Fruit fly (Drosophila melanogaster) whole organism, embryonic: ENCODE data around the gene Atat.
A peak's percentile ranks its signal among the peaks of the same experiment; 100 is the strongest.

Experiments
- Asciz ChIP-seq: fragments of 200-800 bp; sonication (Bioruptor generic); optimal IDR thresholded peaks from 2 replicates; lab custom pipeline; 2017; ENCODE audit warnings: missing biosample characterization, mild to moderate bottlenecking, missing genetic modification characterization, missing genetic modification reagents
- BEAF-32 ChIP-seq: fragments of 200-800 bp; sonication (Bioruptor generic); optimal IDR thresholded peaks from 3 replicates; lab custom pipeline; 2017; ENCODE audit warnings: missing biosample characterization, missing genetic modification characterization, mild to moderate bottlenecking, moderate library complexity, missing genetic modification reagents
- CG1024 ChIP-seq: fragments of 200-800 bp; sonication (Bioruptor generic); IDR thresholded peaks from 2 replicates; pipeline ENCODE4 v1.3.6; 2022; ENCODE audit warnings: missing biosample characterization, missing genetic modification characterization
- CG10321 ChIP-seq: fragments of 200-800 bp; sonication (Bioruptor generic); IDR thresholded peaks from 2 replicates; pipeline ENCODE4 v1.3.6; 2022; ENCODE audit warnings: missing biosample characterization, missing genetic modification characterization
- CG10543 ChIP-seq: fragments of 200-800 bp; sonication (Bioruptor generic); optimal IDR thresholded peaks from 3 replicates; lab custom pipeline; 2017; ENCODE audit warnings: missing biosample characterization, mild to moderate bottlenecking, missing genetic modification characterization, moderate library complexity
- CG11247 ChIP-seq: fragments of 200-800 bp; sonication (Bioruptor generic); IDR thresholded peaks from 2 replicates; pipeline ENCODE4 v1.3.6; 2022; ENCODE audit warnings: missing biosample characterization, missing genetic modification characterization
- CG12155 ChIP-seq: fragments of 200-800 bp; sonication (Bioruptor generic); optimal IDR thresholded peaks from 3 replicates; lab custom pipeline; 2016; ENCODE audit warnings: missing biosample characterization, missing genetic modification characterization
- CG12236 ChIP-seq: fragments of 200-800 bp; sonication (Bioruptor generic); optimal IDR thresholded peaks from 2 replicates; lab custom pipeline; 2016; ENCODE audit warnings: missing biosample characterization, missing genetic modification characterization
- CG12744 ChIP-seq: fragments of 200-800 bp; sonication (Bioruptor generic); optimal IDR thresholded peaks from 2 replicates; lab custom pipeline; 2016; ENCODE audit warnings: missing biosample characterization, missing genetic modification characterization
- CG13894 ChIP-seq: fragments of 200-800 bp; sonication (Bioruptor generic); optimal IDR thresholded peaks from 3 replicates; lab custom pipeline; 2018; ENCODE audit warnings: missing biosample characterization, mild to moderate bottlenecking, missing genetic modification characterization, moderate library complexity
- CG14014 ChIP-seq: fragments of 200-800 bp; sonication (Bioruptor generic); IDR thresholded peaks from 2 replicates; pipeline ENCODE4 v1.3.6; 2022; ENCODE audit warnings: missing biosample characterization, missing genetic modification characterization
- CG1603 ChIP-seq: fragments of 200-800 bp; sonication (Bioruptor generic); optimal IDR thresholded peaks from 2 replicates; lab custom pipeline; 2019; ENCODE audit warnings: missing biosample characterization, mild to moderate bottlenecking, missing genetic modification characterization, moderate library complexity
- CG17361 ChIP-seq: fragments of 200-800 bp; sonication (Bioruptor generic); IDR thresholded peaks from 3 replicates; pipeline ENCODE4 v1.3.6; 2022; ENCODE audit warnings: missing biosample characterization, missing genetic modification characterization
- CG18764 ChIP-seq: fragments of 200-800 bp; sonication (Bioruptor generic); optimal IDR thresholded peaks from 3 replicates; lab custom pipeline; 2016; ENCODE audit warnings: missing biosample characterization, missing genetic modification characterization
- CG3065 ChIP-seq: fragments of 200-800 bp; sonication (Bioruptor generic); optimal IDR thresholded peaks from 2 replicates; lab custom pipeline; 2016; ENCODE audit warnings: missing biosample characterization, missing genetic modification characterization
- CG32772 ChIP-seq: fragments of 200-800 bp; sonication (Bioruptor generic); IDR thresholded peaks from 2 replicates; pipeline ENCODE4 v1.3.6; 2022; ENCODE audit warnings: missing biosample characterization, missing genetic modification characterization
- CG33213 ChIP-seq: fragments of 200-800 bp; sonication (Bioruptor generic); optimal IDR thresholded peaks from 3 replicates; lab custom pipeline; 2016; ENCODE audit warnings: missing biosample characterization, missing genetic modification characterization
- CG4404 ChIP-seq: fragments of 200-800 bp; sonication (Bioruptor generic); IDR thresholded peaks from 2 replicates; pipeline ENCODE4 v1.3.6; 2022; ENCODE audit warnings: missing biosample characterization, missing genetic modification characterization
- CG4854 ChIP-seq: fragments of 200-800 bp; sonication (Bioruptor generic); optimal IDR thresholded peaks from 2 replicates; lab custom pipeline; 2016; ENCODE audit warnings: missing biosample characterization, missing genetic modification characterization, inconsistent platforms
- CG6272 ChIP-seq: fragments of 200-800 bp; sonication (Bioruptor generic); IDR thresholded peaks from 2 replicates; pipeline ENCODE4 v1.3.6; 2022; ENCODE audit warnings: missing biosample characterization, missing genetic modification characterization
- CG6791 ChIP-seq: fragments of 200-800 bp; sonication (Bioruptor generic); IDR thresholded peaks from 3 replicates; pipeline ENCODE4 v1.3.6; 2022; ENCODE audit warnings: missing biosample characterization, missing genetic modification characterization; ENCODE audit not compliant: partially characterized antibody
- Dip2 ChIP-seq: fragments of 200-800 bp; sonication (Bioruptor generic); IDR thresholded peaks from 2 replicates; pipeline ENCODE4 v1.3.6; 2022; ENCODE audit warnings: missing biosample characterization, missing genetic modification characterization
- Dref ChIP-seq: fragments of 200-800 bp; sonication (Bioruptor generic); IDR thresholded peaks from 2 replicates; pipeline ENCODE4 v1.3.6; 2022; ENCODE audit warnings: missing biosample characterization, missing genetic modification characterization
- Elba2 ChIP-seq: fragments of 200-800 bp; sonication (Bioruptor generic); optimal IDR thresholded peaks from 3 replicates; lab custom pipeline; 2016; ENCODE audit warnings: missing biosample characterization, missing genetic modification characterization
- GATAe ChIP-seq: fragments of 200-800 bp; sonication (Bioruptor generic); conservative IDR thresholded peaks from 2 replicates; pipeline ENCODE4 v1.3.6; 2022; ENCODE audit warnings: missing biosample characterization, missing genetic modification characterization
- Gug ChIP-seq: fragments of 200-800 bp; sonication (Bioruptor generic); IDR thresholded peaks from 4 replicates; pipeline ENCODE4 v1.3.6; 2022; ENCODE audit warnings: missing biosample characterization, missing genetic modification characterization
- Hr51 ChIP-seq, 2 experiments: fragments of 200-800 bp; sonication (Bioruptor generic); optimal IDR thresholded peaks; 2 replicates in 1 of 2; 3 replicates in 1 of 2; lab custom pipeline; 2016 to 2018; ENCODE audit warnings: missing biosample characterization in 2 of 2, missing genetic modification characterization in 2 of 2, mild to moderate bottlenecking in 1 of 2, moderate library complexity in 1 of 2
- Optix ChIP-seq: fragments of 200-800 bp; sonication (Bioruptor generic); IDR thresholded peaks from 3 replicates; pipeline ENCODE4 v1.3.6; 2022; ENCODE audit warnings: missing biosample characterization, missing genetic modification characterization
- Ptx1 ChIP-seq: fragments of 200-800 bp; sonication (Bioruptor generic); IDR thresholded peaks from 2 replicates; pipeline ENCODE4 v1.3.6; 2022; ENCODE audit warnings: missing biosample characterization, missing genetic modification characterization
- Sry-β ChIP-seq: fragments of 200-800 bp; sonication (Bioruptor generic); optimal IDR thresholded peaks from 2 replicates; lab custom pipeline; 2018; ENCODE audit warnings: missing biosample characterization, mild to moderate bottlenecking, missing genetic modification characterization, moderate library complexity
- abd-A ChIP-seq: fragments of 200-800 bp; sonication (Bioruptor generic); optimal IDR thresholded peaks from 3 replicates; lab custom pipeline; 2019; ENCODE audit warnings: missing biosample characterization, mild to moderate bottlenecking, missing genetic modification characterization, moderate library complexity
- al ChIP-seq: fragments of 200-800 bp; sonication (Bioruptor generic); IDR thresholded peaks from 2 replicates; pipeline ENCODE4 v1.3.6; 2022; ENCODE audit warnings: missing biosample characterization, missing genetic modification characterization
- cas ChIP-seq: fragments of 200-800 bp; sonication (Bioruptor generic); IDR thresholded peaks from 2 replicates; pipeline ENCODE4 v1.3.6; 2022; ENCODE audit warnings: missing biosample characterization, missing genetic modification characterization
- esg ChIP-seq: fragments of 200-800 bp; sonication (Bioruptor generic); conservative IDR thresholded peaks from 2 replicates; pipeline ENCODE4 v1.3.6; 2022; ENCODE audit warnings: missing biosample characterization, missing genetic modification characterization
- eyg ChIP-seq: fragments of 200-800 bp; sonication (Bioruptor generic); optimal IDR thresholded peaks from 3 replicates; lab custom pipeline; 2016; ENCODE audit warnings: missing biosample characterization, missing genetic modification characterization
- fu2 ChIP-seq: fragments of 200-800 bp; sonication (Bioruptor generic); optimal IDR thresholded peaks from 2 replicates; lab custom pipeline; 2016; ENCODE audit warnings: missing biosample characterization, missing genetic modification characterization
- grau ChIP-seq: fragments of 200-800 bp; optimal IDR thresholded peaks from 3 replicates; lab custom pipeline; 2019; ENCODE audit warnings: missing biosample characterization, mild to moderate bottlenecking, missing genetic modification characterization, moderate library complexity
- ham ChIP-seq: fragments of 200-800 bp; sonication (Bioruptor generic); IDR thresholded peaks from 2 replicates; pipeline ENCODE4 v1.3.6; 2022; ENCODE audit warnings: missing biosample characterization, missing genetic modification characterization
- hth ChIP-seq: fragments of >200 bp; optimal IDR thresholded peaks from 2 replicates; lab custom pipeline; 2017; ENCODE audit warnings: inconsistent platforms
- ind ChIP-seq: fragments of 200-800 bp; sonication (Bioruptor generic); optimal IDR thresholded peaks from 3 replicates; lab custom pipeline; 2016; ENCODE audit warnings: missing biosample characterization, missing genetic modification characterization
- lmd ChIP-seq: fragments of 200-800 bp; sonication (Bioruptor generic); IDR thresholded peaks from 2 replicates; pipeline ENCODE4 v1.3.6; 2022; ENCODE audit warnings: missing biosample characterization, missing genetic modification characterization
- lola ChIP-seq, 3 experiments: fragments of >200 bp in 2 of 3; fragments of 200-800 bp in 1 of 3; sonication (Bioruptor generic) in 1 of 3; optimal IDR thresholded peaks; 2 replicates each; lab custom pipeline; 2017 to 2019; ENCODE audit warnings: missing biosample characterization in 3 of 3, missing genetic modification characterization in 3 of 3, mild to moderate bottlenecking in 1 of 3, moderate library complexity in 1 of 3
- onecut ChIP-seq: fragments of 200-800 bp; sonication (Bioruptor generic); IDR thresholded peaks from 2 replicates; pipeline ENCODE4 v1.3.6; 2022; ENCODE audit warnings: missing biosample characterization, missing genetic modification characterization
- phol ChIP-seq: fragments of 200-800 bp; sonication (Bioruptor generic); optimal IDR thresholded peaks from 3 replicates; lab custom pipeline; 2018; ENCODE audit warnings: missing biosample characterization, mild to moderate bottlenecking, missing genetic modification characterization, moderate library complexity
- prd ChIP-seq, 3 experiments: fragments of >200 bp in 2 of 3; fragments of 200-800 bp in 1 of 3; sonication (Bioruptor generic) in 1 of 3; optimal IDR thresholded peaks in 2 of 3; IDR thresholded peaks in 1 of 3; 2 replicates in 2 of 3; 3 replicates in 1 of 3; pipeline versions ENCODE4 v1.3.6 to Lab custom; 2017 to 2022; ENCODE audit warnings: missing biosample characterization in 1 of 3, missing genetic modification characterization in 1 of 3
- run ChIP-seq: fragments of 200-800 bp; sonication (Bioruptor generic); optimal IDR thresholded peaks from 3 replicates; lab custom pipeline; 2018; ENCODE audit warnings: missing biosample characterization, mild to moderate bottlenecking, missing genetic modification characterization
- salm ChIP-seq: fragments of 200-800 bp; sonication (Bioruptor generic); optimal IDR thresholded peaks from 2 replicates; lab custom pipeline; 2018; ENCODE audit warnings: missing biosample characterization, mild to moderate bottlenecking, missing genetic modification characterization
- slbo ChIP-seq: fragments of 200-800 bp; sonication (Bioruptor generic); IDR thresholded peaks from 2 replicates; pipeline ENCODE4 v1.3.6; 2022; ENCODE audit warnings: missing biosample characterization, missing genetic modification characterization
- sqz ChIP-seq: fragments of 200-800 bp; sonication (Bioruptor generic); optimal IDR thresholded peaks from 3 replicates; lab custom pipeline; 2018; ENCODE audit warnings: missing biosample characterization, mild to moderate bottlenecking, missing genetic modification characterization

The Atat gene

dm6 chr3L:9451522-9452118, 25.1 kb upstream of the Atat start, which contains the start of the genes CG3448 and ghi (continued):
- peak; percentile 53 for TF ChIP-seq CG10543 (GFP tag; lab: Kevin White, UChicago)
- TF ChIP-seq CG13894 (tag; lab: Kevin White, UChicago): peak; percentile 78
- peak; percentile 49; the same call in 1 of the 2 replicates for TF ChIP-seq CG4404
- peak; percentile 31; the same call in 1 of the 4 replicates for TF ChIP-seq Gug
- TF ChIP-seq CG4854 (GFP tag; lab: Kevin White, UChicago): peak; percentile 0
- peak; percentile 9 for TF ChIP-seq salm
- TF ChIP-seq prd (optimal IDR thresholded peaks at IDR 0.05; lab: Kevin White, UChicago): no peak
- peak; percentile 58; the same call in 2 of the 3 replicates for TF ChIP-seq prd (GFP tag; IDR thresholded peaks at IDR 0.05; lab: Robert Waterston, UW)
- peak; percentile 73 for TF ChIP-seq CG17361 (GFP tag; lab: Robert Waterston, UW)
- TF ChIP-seq Hr51 (GFP tag; optimal IDR thresholded peaks at IDR 0.05; lab: Kevin White, UChicago): peak in 1 of 2 experiments; percentile 47
- TF ChIP-seq CG12744 (GFP tag; lab: Kevin White, UChicago): peak; percentile 23
- TF ChIP-seq Asciz (GFP tag; lab: Kevin White, UChicago): peak; percentile 18
- TF ChIP-seq eyg (GFP tag; lab: Kevin White, UChicago): no peak
- peak; percentile 83 for TF ChIP-seq Dref (GFP tag; lab: Robert Waterston, UW)
- TF ChIP-seq Ptx1 (GFP tag; lab: Robert Waterston, UW): peak; percentile 58
- no peak for TF ChIP-seq hth (lab: Kevin White, UChicago)
- TF ChIP-seq CG14014 (GFP tag; lab: Robert Waterston, UW): no peak
- no peak for TF ChIP-seq CG3065 (GFP tag; lab: Kevin White, UChicago)
- TF ChIP-seq slbo (GFP tag; lab: Robert Waterston, UW): peak; percentile 36; the same call in 1 of the 2 replicates
- TF ChIP-seq CG6272: peak; percentile 60; the same call in 1 of the 2 replicates
- peak; percentile 53 for TF ChIP-seq grau (tag; lab: Kevin White, UChicago)
- TF ChIP-seq onecut: peak; percentile 54
- peak; percentile 70 for TF ChIP-seq CG1603 (tag; lab: Kevin White, UChicago)
- TF ChIP-seq CG32772 (GFP tag; lab: Robert Waterston, UW): no peak
- TF ChIP-seq phol: peak; percentile 87
- TF ChIP-seq fu2 (GFP tag; lab: Kevin White, UChicago): no peak
- peak; percentile 63; the same call in 1 of the 2 replicates for TF ChIP-seq CG11247
- no peak for TF ChIP-seq Dip2 (GFP tag; lab: Robert Waterston, UW)
- peak; percentile 61 for TF ChIP-seq CG18764 (GFP tag; lab: Kevin White, UChicago)
- peak; percentile 59; the same call in 1 of the 2 replicates for TF ChIP-seq al (GFP tag; lab: Robert Waterston, UW)
- peak; percentile 57 for TF ChIP-seq CG12155 (GFP tag; lab: Kevin White, UChicago)

DNA sequence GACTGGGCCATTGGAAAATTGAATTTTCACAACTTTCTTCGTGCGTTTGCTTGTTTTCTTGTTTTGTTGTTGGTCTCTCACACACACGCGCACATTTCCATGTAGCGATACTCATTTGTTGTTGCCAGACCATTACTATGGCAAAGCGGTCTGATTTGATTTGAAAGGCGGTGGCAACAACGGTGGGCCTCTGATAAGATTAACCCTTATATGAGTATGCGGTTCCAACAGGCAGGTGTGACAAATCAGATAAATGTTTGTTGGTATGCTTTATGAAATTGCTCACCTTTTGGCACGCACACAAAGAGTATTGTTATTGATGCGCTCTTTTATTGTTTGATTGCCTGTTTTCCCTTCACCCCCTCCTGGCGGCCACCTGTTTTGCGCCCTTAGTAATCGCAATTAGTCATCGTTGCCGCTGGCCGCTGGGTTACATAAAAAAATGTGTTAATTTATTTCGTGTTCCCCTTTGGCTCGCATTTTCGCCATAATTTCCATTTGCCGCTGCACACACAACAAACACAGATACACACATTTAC, 20.8 kb upstream of the Atat start:
- TF ChIP-seq lmd: no peak
- TF ChIP-seq CG1024 (GFP tag; lab: Robert Waterston, UW): no peak
- peak; percentile 99 for TF ChIP-seq Elba2 (GFP tag; lab: Kevin White, UChicago)
- no peak for TF ChIP-seq ham (GFP tag; lab: Robert Waterston, UW)
- TF ChIP-seq esg (GFP tag; lab: Robert Waterston, UW): no peak
- TF ChIP-seq CG1603 (tag; lab: Kevin White, UChicago): no peak
- TF ChIP-seq CG10321 (GFP tag; lab: Robert Waterston, UW): no peak
- TF ChIP-seq cas (GFP tag; lab: Robert Waterston, UW): no peak
- TF ChIP-seq Optix (GFP tag; lab: Robert Waterston, UW): no peak
- no peak for TF ChIP-seq onecut
- no peak for TF ChIP-seq Sry-β
- TF ChIP-seq lola (GFP tag; optimal IDR thresholded peaks at IDR 0.05; lab: Kevin White, UChicago): no peak
- no peak for TF ChIP-seq CG12236
- TF ChIP-seq BEAF-32 (GFP tag; lab: Kevin White, UChicago): no peak
- TF ChIP-seq abd-A (tag; lab: Kevin White, UChicago): peak; percentile 24
- peak; percentile 79; the same call in 1 of the 2 replicates for TF ChIP-seq GATAe (GFP tag; lab: Robert Waterston, UW)
- TF ChIP-seq ind (GFP tag; lab: Kevin White, UChicago): no peak
- TF ChIP-seq CG6791 (GFP tag; lab: Robert Waterston, UW): no peak
- TF ChIP-seq run (tag; lab: Kevin White, UChicago): no peak
- TF ChIP-seq CG33213 (GFP tag; lab: Kevin White, UChicago): no peak
- peak; percentile 28 for TF ChIP-seq sqz (GFP tag; lab: Kevin White, UChicago)
